Fruit fly (Drosophila melanogaster) whole organism, embryonic: ENCODE data around the gene CG31161.

Experiments used
- CG1529 ChIP-seq: fragments of 200-800 bp; sonication (Bioruptor generic); optimal IDR thresholded peaks from 3 replicates; lab custom pipeline; 2018; ENCODE audit warnings: missing biosample characterization, missing genetic modification characterization
- CG18599 ChIP-seq: fragments of 200-800 bp; sonication (Bioruptor generic); optimal IDR thresholded peaks from 3 replicates; lab custom pipeline; 2017; ENCODE audit warnings: missing biosample characterization, missing genetic modification characterization, mild to moderate bottlenecking, moderate library complexity, missing genetic modification reagents
- CG2875 ChIP-seq: fragments of 200-800 bp; sonication (Bioruptor generic); optimal IDR thresholded peaks from 2 replicates; lab custom pipeline; 2017; ENCODE audit warnings: missing biosample characterization, mild to moderate bottlenecking, missing genetic modification characterization, missing genetic modification reagents
- CG3163 ChIP-seq: fragments of 200-800 bp; sonication (Bioruptor generic); optimal IDR thresholded peaks from 3 replicates; lab custom pipeline; 2016; ENCODE audit warnings: missing biosample characterization, missing genetic modification characterization
- CG3847 ChIP-seq: fragments of 200-800 bp; sonication (Bioruptor generic); IDR thresholded peaks from 2 replicates; pipeline ENCODE4 v1.3.6; 2022; ENCODE audit warnings: missing biosample characterization, missing genetic modification characterization
- Trl ChIP-seq, 3 experiments: fragments of >200 bp in 2 of 3; fragments of 200-800 bp in 1 of 3; sonication (Bioruptor generic) in 1 of 3; optimal IDR thresholded peaks; 2 replicates in 1 of 3; 3 replicates in 2 of 3; lab custom pipeline; 2016 to 2017; ENCODE audit warnings: missing biosample characterization in 1 of 3, missing genetic modification characterization in 1 of 3
- trem ChIP-seq: fragments of 200-800 bp; optimal IDR thresholded peaks from 3 replicates; lab custom pipeline; 2019; ENCODE audit warnings: missing biosample characterization, mild to moderate bottlenecking, missing genetic modification characterization, moderate library complexity

DNA sequence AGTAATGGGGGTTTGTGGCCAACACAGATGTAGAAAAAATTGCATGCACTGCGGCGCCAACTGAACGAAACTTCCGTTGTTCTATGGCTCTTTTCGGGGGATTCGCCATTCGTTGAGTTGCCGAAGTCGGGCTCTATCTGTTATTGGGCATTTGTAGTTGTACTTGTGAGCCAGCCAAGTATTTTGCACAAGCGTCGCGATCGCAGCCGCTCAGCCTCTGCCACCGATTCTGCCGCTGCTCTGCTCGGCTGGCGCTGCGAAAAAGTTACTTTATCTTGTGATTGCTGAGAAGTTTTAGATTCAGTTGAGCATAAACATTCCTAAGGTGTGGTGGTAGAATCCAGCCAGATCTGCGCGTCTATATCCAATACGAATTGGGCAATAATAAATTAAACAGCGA, 46.4 kb upstream of the CG31161 start, which contains the start of gene CG33110:
- no peak for TF ChIP-seq trem
- TF ChIP-seq Trl (optimal IDR thresholded peaks at IDR 0.05; lab: Kevin White, UChicago): no peak
- no peak for TF ChIP-seq Trl (GFP tag; optimal IDR thresholded peaks at IDR 0.05; lab: Kevin White, UChicago)
- TF ChIP-seq CG3847 (GFP tag; lab: Robert Waterston, UW): no peak
- no peak for TF ChIP-seq CG2875 (GFP tag; lab: Kevin White, UChicago)
- no peak for TF ChIP-seq CG1529 (GFP tag; lab: Kevin White, UChicago)
- TF ChIP-seq CG18599 (GFP tag; lab: Kevin White, UChicago): no peak
- TF ChIP-seq CG3163 (GFP tag; lab: Kevin White, UChicago): no peak
